Worm (Caenorhabditis elegans) whole organism, L1 larva: ENCODE data around the gene T13G4.7.

Experiments used
- alr-1 ChIP-seq: fragments of 200-800 bp; sonication (Bioruptor generic); optimal IDR thresholded peaks from 2 replicates; lab custom pipeline; 2018; ENCODE audit warnings: borderline replicate concordance, mild to moderate bottlenecking, missing genetic modification characterization, missing compliant biosample characterization
- ces-1 ChIP-seq: fragments of 150-350 bp; optimal IDR thresholded peaks from 2 replicates; lab custom pipeline; 2014; ENCODE audit warnings: missing biosample characterization, missing genetic modification reagents, missing genetic modification characterization
- egl-27 ChIP-seq, 2 experiments: fragments of 150-350 bp in 1 of 2; sonication (generic microtip); optimal IDR thresholded peaks; 3 replicates each; lab custom pipeline; 2017 to 2018; ENCODE audit warnings: missing biosample characterization in 2 of 2, missing genetic modification characterization in 2 of 2, missing genetic modification reagents in 2 of 2
- skn-1 ChIP-seq: fragments of 150-350 bp; optimal IDR thresholded peaks from 2 replicates; lab custom pipeline; 2014; ENCODE audit warnings: missing biosample characterization, missing genetic modification characterization
- xbp-1 ChIP-seq: sonication (generic microtip); optimal IDR thresholded peaks from 2 replicates; lab custom pipeline; 2016; ENCODE audit warnings: missing genetic modification characterization, missing compliant biosample characterization

DNA sequence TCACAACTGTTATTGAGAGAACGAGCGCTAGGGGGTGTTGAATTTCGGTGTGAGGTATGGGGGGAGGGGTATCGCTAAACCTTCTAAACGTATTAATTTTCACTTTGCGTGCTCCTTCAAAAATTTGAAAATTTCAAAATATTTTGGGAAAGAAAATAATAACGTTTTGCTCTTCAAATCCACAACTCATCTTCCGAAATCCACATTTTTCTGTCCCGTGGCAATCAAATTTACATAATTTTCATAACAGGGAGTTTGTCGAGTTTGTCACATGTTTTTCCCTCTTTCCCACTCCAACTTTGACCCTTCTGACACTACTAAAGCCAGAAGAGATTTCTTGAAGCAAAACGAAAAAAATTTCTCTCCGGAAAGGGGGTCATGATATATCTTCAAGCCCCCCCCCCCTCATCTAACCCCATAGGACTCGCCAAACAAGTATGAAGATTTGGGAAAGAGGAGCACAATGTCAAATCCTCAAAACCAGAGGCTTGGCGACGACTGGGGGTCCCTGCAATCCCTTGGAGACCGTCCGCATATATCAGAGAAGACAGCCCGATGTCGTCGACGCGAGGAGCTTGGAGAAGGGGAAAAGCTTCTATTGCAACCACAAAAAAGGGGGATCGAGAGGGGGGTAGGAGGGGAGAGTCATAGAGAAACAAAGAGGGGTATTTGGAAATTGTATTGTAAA is 24.5 kb downstream of the T13G4.7 start:
- TF ChIP-seq ces-1 (GFP tag; lab: Kevin White, UChicago): no peak
- TF ChIP-seq egl-27 (tag; optimal IDR thresholded peaks at IDR 0.05; lab: Kevin White, UChicago): no peak
- TF ChIP-seq xbp-1 (tag; lab: Kevin White, UChicago): no peak
- no peak for TF ChIP-seq alr-1 (tag; lab: Kevin White, UChicago)
- no peak for TF ChIP-seq skn-1 (tag; lab: Kevin White, UChicago)
